In genomic region chrX:3778135-3778951, dm6 we compare ENCODE assay signal across 1 fruit fly cellular context.
A peak's percentile ranks its signal among the peaks of the same experiment; 100 is the strongest.
TF ChIP-seq lines count a peak whose summit lies in the region.

No protein-coding gene starts in this region.

TF ChIP-seq in whole organism, embryonic, 481 proteins besides CTCF, POLR2A, EP300 and RAD21 (continued from another document and continues in another):
- peak; percentile 26 for TF ChIP-seq Jarid2 (GFP tag; optimal IDR thresholded peaks at IDR 0.05; lab: Kevin White, UChicago)
- no peak for TF ChIP-seq dati (GFP tag; IDR thresholded peaks at IDR 0.05; lab: Robert Waterston, UW)
- no peak for TF ChIP-seq phol (tag; optimal IDR thresholded peaks at IDR 0.05; lab: Kevin White, UChicago)
- TF ChIP-seq maf-S (GFP tag; optimal IDR thresholded peaks at IDR 0.05; lab: Kevin White, UChicago) = no peak
- no peak for TF ChIP-seq fu2 (GFP tag; optimal IDR thresholded peaks at IDR 0.05; lab: Kevin White, UChicago)
- peak in 1 of 2 experiments; percentile 59 for TF ChIP-seq bsh (GFP tag; optimal IDR thresholded peaks at IDR 0.05; lab: Kevin White, UChicago)
- TF ChIP-seq sens-2 (GFP tag; IDR thresholded peaks at IDR 0.05; lab: Robert Waterston, UW) = no peak
- TF ChIP-seq CG3847 (GFP tag; IDR thresholded peaks at IDR 0.05; lab: Robert Waterston, UW) = no peak
- no peak for TF ChIP-seq Doc3 (GFP tag; IDR thresholded peaks at IDR 0.05; lab: Robert Waterston, UW; ENCODE audit: partially characterized antibody)
- TF ChIP-seq cad (GFP tag; optimal IDR thresholded peaks at IDR 0.05; lab: Kevin White, UChicago) = no peak
- TF ChIP-seq CG13287 (GFP tag; IDR thresholded peaks at IDR 0.05; lab: Robert Waterston, UW; ENCODE audit: partially characterized antibody) = peak; percentile 29; the same call in 1 of the 2 replicates
- TF ChIP-seq Eip74EF (GFP tag; optimal IDR thresholded peaks at IDR 0.05; lab: Kevin White, UChicago) = no peak
- TF ChIP-seq CG30020 (tag; optimal IDR thresholded peaks at IDR 0.05; lab: Kevin White, UChicago) = no peak
- TF ChIP-seq Abd-B (GFP tag; optimal IDR thresholded peaks at IDR 0.05; lab: Kevin White, UChicago) = no peak
- TF ChIP-seq CG1603 (tag; optimal IDR thresholded peaks at IDR 0.05; lab: Kevin White, UChicago) = no peak
- peak; percentile 90 for TF ChIP-seq abd-A (tag; optimal IDR thresholded peaks at IDR 0.05; lab: Kevin White, UChicago)
- peak; percentile 67 for TF ChIP-seq Drgx (GFP tag; IDR thresholded peaks at IDR 0.05; lab: Robert Waterston, UW)
- no peak for TF ChIP-seq lab (GFP tag; optimal IDR thresholded peaks at IDR 0.05; lab: Kevin White, UChicago)
- TF ChIP-seq CG3163 (GFP tag; optimal IDR thresholded peaks at IDR 0.05; lab: Kevin White, UChicago) = peak; percentile 49
- no peak for TF ChIP-seq CG2116 (GFP tag; optimal IDR thresholded peaks at IDR 0.05; lab: Kevin White, UChicago)
- no peak for TF ChIP-seq tio (GFP tag; optimal IDR thresholded peaks at IDR 0.05; lab: Kevin White, UChicago)
- TF ChIP-seq CG15479 (GFP tag; optimal IDR thresholded peaks at IDR 0.05; lab: Kevin White, UChicago) = peak; percentile 91
- 0 out of 2 replicates have a peak, but pooled peaks have one; percentile 19 for TF ChIP-seq CG31224 (GFP tag; IDR thresholded peaks at IDR 0.05; lab: Robert Waterston, UW)
- TF ChIP-seq fd102C (GFP tag; optimal IDR thresholded peaks at IDR 0.05; lab: Kevin White, UChicago) = no peak
- TF ChIP-seq pros (GFP tag; optimal IDR thresholded peaks at IDR 0.05; lab: Kevin White, UChicago) = peak; percentile 74
- no peak for TF ChIP-seq hb (GFP tag; IDR thresholded peaks at IDR 0.05; lab: Robert Waterston, UW; ENCODE audit: partially characterized antibody)
- peak; percentile 71 to 78 for TF ChIP-seq Trl (optimal IDR thresholded peaks at IDR 0.05; lab: Kevin White, UChicago)
- TF ChIP-seq Trl (GFP tag; optimal IDR thresholded peaks at IDR 0.05; lab: Kevin White, UChicago) = no peak
- no peak for TF ChIP-seq CG34376 (GFP tag; optimal IDR thresholded peaks at IDR 0.05; lab: Kevin White, UChicago)
- no peak for TF ChIP-seq ato (GFP tag; IDR thresholded peaks at IDR 0.05; lab: Robert Waterston, UW; ENCODE audit: partially characterized antibody)
- TF ChIP-seq CG17361 (GFP tag; IDR thresholded peaks at IDR 0.05; lab: Robert Waterston, UW) = no peak
- TF ChIP-seq tap (tag; optimal IDR thresholded peaks at IDR 0.05; lab: Kevin White, UChicago) = no peak
- peak; percentile 51 for TF ChIP-seq Elba2 (GFP tag; optimal IDR thresholded peaks at IDR 0.05; lab: Kevin White, UChicago)
- TF ChIP-seq MBD-R2 (GFP tag; IDR thresholded peaks at IDR 0.05; lab: Robert Waterston, UW) = no peak
- peak; percentile 7 for TF ChIP-seq sens (GFP tag; lab: Kevin White, UChicago)
- TF ChIP-seq Usf (GFP tag; optimal IDR thresholded peaks at IDR 0.05; lab: Kevin White, UChicago) = no peak
- TF ChIP-seq CG11695 (GFP tag; IDR thresholded peaks at IDR 0.05; lab: Robert Waterston, UW) = no peak
- TF ChIP-seq sna (GFP tag; IDR thresholded peaks at IDR 0.05; lab: Robert Waterston, UW; ENCODE audit: partially characterized antibody) = 0 out of 2 replicates have a peak, but pooled peaks have one; percentile 28
- no peak for TF ChIP-seq CG6654 (GFP tag; optimal IDR thresholded peaks at IDR 0.05; lab: Kevin White, UChicago)
- TF ChIP-seq B-H1 (GFP tag; IDR thresholded peaks at IDR 0.05; lab: Robert Waterston, UW) = no peak
- TF ChIP-seq jing (GFP tag; optimal IDR thresholded peaks at IDR 0.05; lab: Kevin White, UChicago) = no peak
- TF ChIP-seq chinmo (GFP tag; IDR thresholded peaks at IDR 0.05; lab: Robert Waterston, UW; ENCODE audit: partially characterized antibody) = peak; percentile 95
- TF ChIP-seq zfh2 (GFP tag; optimal IDR thresholded peaks at IDR 0.05; lab: Kevin White, UChicago) = no peak
- no peak for TF ChIP-seq CG2202 (tag; optimal IDR thresholded peaks at IDR 0.05; lab: Kevin White, UChicago)
- TF ChIP-seq trh (GFP tag; optimal IDR thresholded peaks at IDR 0.05; lab: Kevin White, UChicago) = no peak
- no peak for TF ChIP-seq ash1 (GFP tag; optimal IDR thresholded peaks at IDR 0.05; lab: Kevin White, UChicago)
- TF ChIP-seq CG8359 (GFP tag; optimal IDR thresholded peaks at IDR 0.05; lab: Kevin White, UChicago; ENCODE audit: borderline replicate concordance) = no peak
- TF ChIP-seq gsb-n (tag; optimal IDR thresholded peaks at IDR 0.05; lab: Kevin White, UChicago) = peak; percentile 55
- no peak for TF ChIP-seq lilli (GFP tag; optimal IDR thresholded peaks at IDR 0.05; lab: Kevin White, UChicago)
- TF ChIP-seq CG17802 (tag; optimal IDR thresholded peaks at IDR 0.05; lab: Kevin White, UChicago) = no peak
- no peak for TF ChIP-seq vfl (GFP tag; optimal IDR thresholded peaks at IDR 0.05; lab: Kevin White, UChicago)
- TF ChIP-seq CG13775 (GFP tag; optimal IDR thresholded peaks at IDR 0.05; lab: Kevin White, UChicago) = no peak
- TF ChIP-seq CG7271 (tag; optimal IDR thresholded peaks at IDR 0.05; lab: Kevin White, UChicago) = no peak
- TF ChIP-seq CG17829 (tag; optimal IDR thresholded peaks at IDR 0.05; lab: Kevin White, UChicago) = peak; percentile 1
- TF ChIP-seq caup (GFP tag; optimal IDR thresholded peaks at IDR 0.05; lab: Kevin White, UChicago; ENCODE audit: severe bottlenecking) = no peak
- no peak for TF ChIP-seq Dref (GFP tag; IDR thresholded peaks at IDR 0.05; lab: Robert Waterston, UW)
- no peak for TF ChIP-seq CG17568 (GFP tag; optimal IDR thresholded peaks at IDR 0.05; lab: Kevin White, UChicago)
- no peak for TF ChIP-seq trem (tag; optimal IDR thresholded peaks at IDR 0.05; lab: Kevin White, UChicago)
- peak; percentile 70 for TF ChIP-seq cg (GFP tag; optimal IDR thresholded peaks at IDR 0.05; lab: Kevin White, UChicago)
- TF ChIP-seq Opbp (GFP tag; IDR thresholded peaks at IDR 0.05; lab: Robert Waterston, UW; ENCODE audit: partially characterized antibody) = no peak
- peak; percentile 96 for TF ChIP-seq CG4360 (GFP tag; IDR thresholded peaks at IDR 0.05; lab: Robert Waterston, UW)
- no peak for TF ChIP-seq HHEX (GFP tag; optimal IDR thresholded peaks at IDR 0.05; lab: Kevin White, UChicago)
- peak in 1 of 2 experiments; percentile 94 for TF ChIP-seq Hr78 (GFP tag; optimal IDR thresholded peaks at IDR 0.05; lab: Kevin White, UChicago)
- TF ChIP-seq pum (GFP tag; optimal IDR thresholded peaks at IDR 0.05; lab: Kevin White, UChicago) = no peak
- no peak for TF ChIP-seq Hr3 (GFP tag; optimal IDR thresholded peaks at IDR 0.05; lab: Kevin White, UChicago)
- peak in 1 of 2 experiments; percentile 96 for TF ChIP-seq tll (GFP tag; optimal IDR thresholded peaks at IDR 0.05; lab: Kevin White, UChicago)
- no peak for TF ChIP-seq CG8089 (GFP tag; optimal IDR thresholded peaks at IDR 0.05; lab: Kevin White, UChicago)
- no peak for TF ChIP-seq shn (GFP tag; optimal IDR thresholded peaks at IDR 0.05; lab: Kevin White, UChicago)
- TF ChIP-seq Xrp1 (GFP tag; IDR thresholded peaks at IDR 0.05; lab: Robert Waterston, UW) = no peak
- peak; percentile 98 for TF ChIP-seq nom (GFP tag; optimal IDR thresholded peaks at IDR 0.05; lab: Kevin White, UChicago)
- TF ChIP-seq bab2 (GFP tag; optimal IDR thresholded peaks at IDR 0.05; lab: Kevin White, UChicago) = no peak
- no peak for TF ChIP-seq CG15601 (tag; optimal IDR thresholded peaks at IDR 0.05; lab: Kevin White, UChicago)
- TF ChIP-seq CG4707 (GFP tag; optimal IDR thresholded peaks at IDR 0.05; lab: Kevin White, UChicago) = no peak
- no peak for TF ChIP-seq MTF-1 (GFP tag; optimal IDR thresholded peaks at IDR 0.05; lab: Kevin White, UChicago; ENCODE audit: borderline replicate concordance)
- no peak for TF ChIP-seq CG13424 (tag; optimal IDR thresholded peaks at IDR 0.05; lab: Kevin White, UChicago)
- TF ChIP-seq kay (GFP tag; optimal IDR thresholded peaks at IDR 0.05; lab: Kevin White, UChicago) = no peak
- TF ChIP-seq CG3838 (GFP tag; optimal IDR thresholded peaks at IDR 0.05; lab: Kevin White, UChicago) = no peak
- TF ChIP-seq CG4730 (GFP tag; IDR thresholded peaks at IDR 0.05; lab: Robert Waterston, UW) = no peak
- TF ChIP-seq CG2199 (GFP tag; IDR thresholded peaks at IDR 0.05; lab: Robert Waterston, UW) = peak; percentile 68; the same call in 1 of the 3 replicates
- TF ChIP-seq twi (tag; optimal IDR thresholded peaks at IDR 0.05; lab: Kevin White, UChicago) = peak; percentile 73
- TF ChIP-seq E2f1 (GFP tag; IDR thresholded peaks at IDR 0.05; lab: Robert Waterston, UW) = no peak
- no peak for TF ChIP-seq p53 (GFP tag; optimal IDR thresholded peaks at IDR 0.05; lab: Kevin White, UChicago)
- TF ChIP-seq CG6791 (GFP tag; IDR thresholded peaks at IDR 0.05; lab: Robert Waterston, UW; ENCODE audit: partially characterized antibody) = no peak
- TF ChIP-seq tx (GFP tag; optimal IDR thresholded peaks at IDR 0.05; lab: Kevin White, UChicago) = no peak
- no peak for TF ChIP-seq CG7372 (GFP tag; IDR thresholded peaks at IDR 0.05; lab: Robert Waterston, UW)
- TF ChIP-seq CG4328 (GFP tag; optimal IDR thresholded peaks at IDR 0.05; lab: Kevin White, UChicago) = no peak
- TF ChIP-seq HmgZ (tag; optimal IDR thresholded peaks at IDR 0.05; lab: Kevin White, UChicago) = no peak
- TF ChIP-seq Awh (GFP tag; IDR thresholded peaks at IDR 0.05; lab: Robert Waterston, UW) = no peak
- TF ChIP-seq otp (GFP tag; IDR thresholded peaks at IDR 0.05; lab: Robert Waterston, UW) = no peak
- peak; percentile 90; the same call in 1 of the 2 replicates for TF ChIP-seq rib (GFP tag; IDR thresholded peaks at IDR 0.05; lab: Robert Waterston, UW)
- TF ChIP-seq CG34422 (GFP tag; IDR thresholded peaks at IDR 0.05; lab: Robert Waterston, UW) = no peak; the same call in 2 of the 3 replicates
- peak; percentile 89 for TF ChIP-seq sqz (GFP tag; optimal IDR thresholded peaks at IDR 0.05; lab: Kevin White, UChicago)
- no peak for TF ChIP-seq NC2α (GFP tag; optimal IDR thresholded peaks at IDR 0.05; lab: Kevin White, UChicago)
- TF ChIP-seq bowl (GFP tag; IDR thresholded peaks at IDR 0.05; lab: Robert Waterston, UW) = no peak
- TF ChIP-seq Kr (GFP tag; optimal IDR thresholded peaks at IDR 0.05; lab: Kevin White, UChicago) = no peak
- TF ChIP-seq Meics (GFP tag; optimal IDR thresholded peaks at IDR 0.05; lab: Kevin White, UChicago) = no peak
- TF ChIP-seq repo (GFP tag; optimal IDR thresholded peaks at IDR 0.05; lab: Kevin White, UChicago) = no peak
- no peak for TF ChIP-seq stwl (tag; optimal IDR thresholded peaks at IDR 0.05; lab: Kevin White, UChicago)
- no peak for TF ChIP-seq zen (tag; optimal IDR thresholded peaks at IDR 0.05; lab: Kevin White, UChicago)
- peak; percentile 99 for TF ChIP-seq Deaf1 (tag; optimal IDR thresholded peaks at IDR 0.05; lab: Kevin White, UChicago)
- no peak for TF ChIP-seq Atf3 (GFP tag; optimal IDR thresholded peaks at IDR 0.05; lab: Kevin White, UChicago)
- TF ChIP-seq jumu (GFP tag; optimal IDR thresholded peaks at IDR 0.05; lab: Kevin White, UChicago) = no peak
- TF ChIP-seq Lim3 (GFP tag; IDR thresholded peaks at IDR 0.05; lab: Robert Waterston, UW) = no peak
- TF ChIP-seq CG8765 (GFP tag; IDR thresholded peaks at IDR 0.05; lab: Robert Waterston, UW) = no peak
- TF ChIP-seq Dbx (GFP tag; IDR thresholded peaks at IDR 0.05; lab: Robert Waterston, UW) = peak; percentile 10; the same call in 1 of the 3 replicates
- TF ChIP-seq Chrac-16 (GFP tag; optimal IDR thresholded peaks at IDR 0.05; lab: Kevin White, UChicago) = no peak
- TF ChIP-seq CG2678 (tag; optimal IDR thresholded peaks at IDR 0.05; lab: Kevin White, UChicago) = no peak
- TF ChIP-seq zf30C (GFP tag; optimal IDR thresholded peaks at IDR 0.05; lab: Kevin White, UChicago) = peak; percentile 21
- TF ChIP-seq Hr51 (GFP tag; optimal IDR thresholded peaks at IDR 0.05; lab: Kevin White, UChicago) = no peak
- TF ChIP-seq CG8290 (GFP tag; optimal IDR thresholded peaks at IDR 0.05; lab: Kevin White, UChicago) = no peak
- peak in 1 of 2 experiments; percentile 28 for TF ChIP-seq CG8290 (tag; optimal IDR thresholded peaks at IDR 0.05; lab: Kevin White, UChicago)
- TF ChIP-seq CG12299 (tag; optimal IDR thresholded peaks at IDR 0.05; lab: Kevin White, UChicago) = no peak
- no peak for TF ChIP-seq ewg (GFP tag; optimal IDR thresholded peaks at IDR 0.05; lab: Kevin White, UChicago)
- no peak for TF ChIP-seq CG9817 (tag; optimal IDR thresholded peaks at IDR 0.05; lab: Kevin White, UChicago)
- TF ChIP-seq bbx (GFP tag; IDR thresholded peaks at IDR 0.05; lab: Robert Waterston, UW; ENCODE audit: partially characterized antibody) = peak; percentile 59
- TF ChIP-seq Sry-β (GFP tag; optimal IDR thresholded peaks at IDR 0.05; lab: Kevin White, UChicago) = no peak
- TF ChIP-seq ap (GFP tag; IDR thresholded peaks at IDR 0.05; lab: Robert Waterston, UW) = no peak
- TF ChIP-seq cwo (GFP tag; optimal IDR thresholded peaks at IDR 0.05; lab: Kevin White, UChicago) = peak; percentile 4
- TF ChIP-seq CG6813 (GFP tag; optimal IDR thresholded peaks at IDR 0.05; lab: Kevin White, UChicago) = no peak
- TF ChIP-seq ham (GFP tag; IDR thresholded peaks at IDR 0.05; lab: Robert Waterston, UW) = no peak
- TF ChIP-seq slp2 (GFP tag; optimal IDR thresholded peaks at IDR 0.05; lab: Kevin White, UChicago) = no peak
- no peak for TF ChIP-seq B-H2 (GFP tag; optimal IDR thresholded peaks at IDR 0.05; lab: Kevin White, UChicago)
- no peak for TF ChIP-seq CG10959 (GFP tag; IDR thresholded peaks at IDR 0.05; lab: Robert Waterston, UW)
- no peak for TF ChIP-seq her (GFP tag; optimal IDR thresholded peaks at IDR 0.05; lab: Kevin White, UChicago)
- no peak for TF ChIP-seq unpg (GFP tag; optimal IDR thresholded peaks at IDR 0.05; lab: Kevin White, UChicago)
- TF ChIP-seq crp (GFP tag; optimal IDR thresholded peaks at IDR 0.05; lab: Kevin White, UChicago) = peak in 1 of 2 experiments; percentile 2
- TF ChIP-seq emc (GFP tag; optimal IDR thresholded peaks at IDR 0.05; lab: Kevin White, UChicago) = no peak
- TF ChIP-seq CG13894 (tag; optimal IDR thresholded peaks at IDR 0.05; lab: Kevin White, UChicago) = no peak
- TF ChIP-seq Ssrp (tag; optimal IDR thresholded peaks at IDR 0.05; lab: Kevin White, UChicago) = no peak
- peak; percentile 59 for TF ChIP-seq CG8924 (tag; optimal IDR thresholded peaks at IDR 0.05; lab: Kevin White, UChicago)
- TF ChIP-seq cato (GFP tag; optimal IDR thresholded peaks at IDR 0.05; lab: Kevin White, UChicago; ENCODE audit: borderline replicate concordance) = no peak
- TF ChIP-seq CG16813 (GFP tag; IDR thresholded peaks at IDR 0.05; lab: Robert Waterston, UW; ENCODE audit: partially characterized antibody) = no peak
- TF ChIP-seq zen2 (GFP tag; IDR thresholded peaks at IDR 0.05; lab: Robert Waterston, UW; ENCODE audit: partially characterized antibody) = peak; percentile 41; the same call in 1 of the 3 replicates
- no peak for TF ChIP-seq CG31441 (GFP tag; IDR thresholded peaks at IDR 0.05; lab: Robert Waterston, UW)
- TF ChIP-seq sr (GFP tag; IDR thresholded peaks at IDR 0.05; lab: Robert Waterston, UW) = no peak
